2 fruit fly cellular contexts compared by ENCODE assay signal in genomic region chr3L:15967588-15968500, dm6.
A peak's percentile ranks its signal among the peaks of the same experiment; 100 is the strongest.
TF ChIP-seq lines count a peak whose summit lies in the region.

Brr2 (minus strand) TSS chr3L:15967872.
CG10516 (plus strand) TSS chr3L:15968204.

TF ChIP-seq in whole organism, adult, 20 proteins besides CTCF, POLR2A, EP300 and RAD21 (continued from another document):
- TF ChIP-seq CG1620 (GFP tag; optimal IDR thresholded peaks at IDR 0.05; lab: Kevin White, UChicago) = peak; percentile 44

TF ChIP-seq in whole organism, embryonic, 481 proteins besides CTCF, POLR2A, EP300 and RAD21 (continued from another document and continues in another):
- TF ChIP-seq Dbx (GFP tag; IDR thresholded peaks at IDR 0.05; lab: Robert Waterston, UW) (peak; percentile 36; the same call in 1 of the 3 replicates), dan (GFP tag; IDR thresholded peaks at IDR 0.05; lab: Robert Waterston, UW) (no peak), CG1603 (tag; optimal IDR thresholded peaks at IDR 0.05; lab: Kevin White, UChicago) (no peak), CG13287 (GFP tag; IDR thresholded peaks at IDR 0.05; lab: Robert Waterston, UW; ENCODE audit: partially characterized antibody) (peak; percentile 62), twi (tag; optimal IDR thresholded peaks at IDR 0.05; lab: Kevin White, UChicago) (peak; percentile 19), fd3F (GFP tag; optimal IDR thresholded peaks at IDR 0.05; lab: Kevin White, UChicago) (no peak), CG15269 (tag; optimal IDR thresholded peaks at IDR 0.05; lab: Kevin White, UChicago) (no peak), GATAe (GFP tag; conservative IDR thresholded peaks at IDR 0.05; lab: Robert Waterston, UW) (no peak), HLH54F (GFP tag; optimal IDR thresholded peaks at IDR 0.05; lab: Kevin White, UChicago) (peak; percentile 37), D (optimal IDR thresholded peaks at IDR 0.05; lab: Kevin White, UChicago) (no peak), D (GFP tag; optimal IDR thresholded peaks at IDR 0.05; lab: Kevin White, UChicago) (no peak), NC2α (GFP tag; optimal IDR thresholded peaks at IDR 0.05; lab: Kevin White, UChicago) (no peak), Tbp (GFP tag; optimal IDR thresholded peaks at IDR 0.05; lab: Kevin White, UChicago) (no peak), Oaz (GFP tag; IDR thresholded peaks at IDR 0.05; lab: Robert Waterston, UW) (no peak), zen2 (GFP tag; IDR thresholded peaks at IDR 0.05; lab: Robert Waterston, UW; ENCODE audit: partially characterized antibody) (no peak), chinmo (GFP tag; IDR thresholded peaks at IDR 0.05; lab: Robert Waterston, UW; ENCODE audit: partially characterized antibody) (no peak), Atf6 (GFP tag; IDR thresholded peaks at IDR 0.05; lab: Robert Waterston, UW) (no peak), PHDP (tag; optimal IDR thresholded peaks at IDR 0.05; lab: Kevin White, UChicago) (no peak), stwl (tag; optimal IDR thresholded peaks at IDR 0.05; lab: Kevin White, UChicago) (peak; percentile 60), CoRest (tag; optimal IDR thresholded peaks at IDR 0.05; lab: Kevin White, UChicago) (no peak), Gsc (GFP tag; IDR thresholded peaks at IDR 0.05; lab: Robert Waterston, UW) (no peak), D19B (GFP tag; optimal IDR thresholded peaks at IDR 0.05; lab: Kevin White, UChicago) (no peak), Nf-YC (tag; optimal IDR thresholded peaks at IDR 0.05; lab: Kevin White, UChicago) (no peak), h (optimal IDR thresholded peaks at IDR 0.05; lab: Kevin White, UChicago) (no peak), sens (GFP tag; lab: Kevin White, UChicago) (no peak), CG6854 (GFP tag; optimal IDR thresholded peaks at IDR 0.05; lab: Kevin White, UChicago) (no peak), CG13296 (GFP tag; optimal IDR thresholded peaks at IDR 0.05; lab: Kevin White, UChicago) (no peak), CrebB (tag; optimal IDR thresholded peaks at IDR 0.05; lab: Kevin White, UChicago) (no peak), usp (GFP tag; optimal IDR thresholded peaks at IDR 0.05; lab: Kevin White, UChicago) (no peak), CG1792 (GFP tag; optimal IDR thresholded peaks at IDR 0.05; lab: Kevin White, UChicago) (no peak), da (GFP tag; optimal IDR thresholded peaks at IDR 0.05; lab: Kevin White, UChicago) (no peak), CG42726 (GFP tag; IDR thresholded peaks at IDR 0.05; lab: Robert Waterston, UW; ENCODE audit: partially characterized antibody) (no peak), CG7271 (tag; optimal IDR thresholded peaks at IDR 0.05; lab: Kevin White, UChicago) (no peak), ase (GFP tag; IDR thresholded peaks at IDR 0.05; lab: Robert Waterston, UW) (no peak), CG16815 (GFP tag; optimal IDR thresholded peaks at IDR 0.05; lab: Kevin White, UChicago) (no peak), ap (GFP tag; IDR thresholded peaks at IDR 0.05; lab: Robert Waterston, UW) (peak; percentile 5; the same call in 1 of the 2 replicates), CG7357 (GFP tag; IDR thresholded peaks at IDR 0.05; lab: Robert Waterston, UW) (no peak), lilli (GFP tag; optimal IDR thresholded peaks at IDR 0.05; lab: Kevin White, UChicago) (peak; percentile 60), Neu2 (GFP tag; optimal IDR thresholded peaks at IDR 0.05; lab: Kevin White, UChicago; ENCODE audit: borderline replicate concordance) (no peak), Vsx1 (GFP tag; optimal IDR thresholded peaks at IDR 0.05; lab: Kevin White, UChicago) (no peak), Mes4 (GFP tag; optimal IDR thresholded peaks at IDR 0.05; lab: Kevin White, UChicago) (no peak), Dfd (GFP tag; optimal IDR thresholded peaks at IDR 0.05; lab: Kevin White, UChicago) (no peak), chm (GFP tag; IDR thresholded peaks at IDR 0.05; lab: Robert Waterston, UW) (no peak), CG6791 (GFP tag; IDR thresholded peaks at IDR 0.05; lab: Robert Waterston, UW; ENCODE audit: partially characterized antibody) (peak; percentile 12; the same call in 1 of the 3 replicates), CG10209 (GFP tag; optimal IDR thresholded peaks at IDR 0.05; lab: Kevin White, UChicago) (no peak), pan (optimal IDR thresholded peaks at IDR 0.05; lab: Kevin White, UChicago) (no peak), pan (GFP tag; optimal IDR thresholded peaks at IDR 0.05 in 1 of 2, IDR thresholded peaks at IDR 0.05 in 1 of 2) (no peak), CG2678 (tag; optimal IDR thresholded peaks at IDR 0.05; lab: Kevin White, UChicago) (no peak), MTF-1 (GFP tag; optimal IDR thresholded peaks at IDR 0.05; lab: Kevin White, UChicago; ENCODE audit: borderline replicate concordance) (no peak), nau (GFP tag; optimal IDR thresholded peaks at IDR 0.05; lab: Kevin White, UChicago) (no peak), onecut (GFP tag; IDR thresholded peaks at IDR 0.05; lab: Robert Waterston, UW) (peak; percentile 59), cato (GFP tag; optimal IDR thresholded peaks at IDR 0.05; lab: Kevin White, UChicago; ENCODE audit: borderline replicate concordance) (no peak), fd64A (GFP tag; optimal IDR thresholded peaks at IDR 0.05; lab: Kevin White, UChicago) (no peak), slou (GFP tag; optimal IDR thresholded peaks at IDR 0.05; lab: Kevin White, UChicago) (no peak), CG10147 (GFP tag; optimal IDR thresholded peaks at IDR 0.05; lab: Kevin White, UChicago) (no peak), gfzf (GFP tag; optimal IDR thresholded peaks at IDR 0.05; lab: Kevin White, UChicago) (peak; percentile 73), Deaf1 (tag; optimal IDR thresholded peaks at IDR 0.05; lab: Kevin White, UChicago) (no peak), CG34422 (GFP tag; IDR thresholded peaks at IDR 0.05; lab: Robert Waterston, UW) (no peak), CG10431 (GFP tag; optimal IDR thresholded peaks at IDR 0.05; lab: Kevin White, UChicago) (peak; percentile 30), Dip3 (GFP tag; optimal IDR thresholded peaks at IDR 0.05; lab: Kevin White, UChicago) (no peak), Hr39 (optimal IDR thresholded peaks at IDR 0.05; lab: Kevin White, UChicago) (no peak), chn (GFP tag; optimal IDR thresholded peaks at IDR 0.05; lab: Kevin White, UChicago) (peak; percentile 27), CG14860 (GFP tag; IDR thresholded peaks at IDR 0.05; lab: Robert Waterston, UW; ENCODE audit: partially characterized antibody) (no peak), ab (GFP tag; optimal IDR thresholded peaks at IDR 0.05; lab: Kevin White, UChicago) (no peak), CG13894 (tag; optimal IDR thresholded peaks at IDR 0.05; lab: Kevin White, UChicago) (no peak), CG11504 (tag; optimal IDR thresholded peaks at IDR 0.05; lab: Kevin White, UChicago) (no peak), CG3407 (GFP tag; optimal IDR thresholded peaks at IDR 0.05; lab: Kevin White, UChicago) (no peak), CG9437 (GFP tag; optimal IDR thresholded peaks at IDR 0.05; lab: Kevin White, UChicago) (peak; percentile 7), NfI (GFP tag; optimal IDR thresholded peaks at IDR 0.05; lab: Kevin White, UChicago) (no peak), Bgb (GFP tag; IDR thresholded peaks at IDR 0.05; lab: Robert Waterston, UW; ENCODE audit: partially characterized antibody) (0 out of 2 replicates have a peak, but pooled peaks have one; percentile 5), Lhr (GFP tag; optimal IDR thresholded peaks at IDR 0.05; lab: Kevin White, UChicago) (peak; percentile 79), CG12391 (tag; optimal IDR thresholded peaks at IDR 0.05; lab: Kevin White, UChicago) (peak; percentile 58), org-1 (GFP tag; optimal IDR thresholded peaks at IDR 0.05; lab: Kevin White, UChicago) (no peak), kah (GFP tag; optimal IDR thresholded peaks at IDR 0.05; lab: Kevin White, UChicago) (no peak), pzg (GFP tag; optimal IDR thresholded peaks at IDR 0.05; lab: Kevin White, UChicago) (peak; percentile 80), pb (GFP tag; optimal IDR thresholded peaks at IDR 0.05; lab: Kevin White, UChicago) (no peak), Hand (GFP tag; optimal IDR thresholded peaks at IDR 0.05; lab: Kevin White, UChicago) (no peak), sd (tag; optimal IDR thresholded peaks at IDR 0.05; lab: Kevin White, UChicago) (no peak), CG13424 (tag; optimal IDR thresholded peaks at IDR 0.05; lab: Kevin White, UChicago) (peak; percentile 49), CG12942 (GFP tag; optimal IDR thresholded peaks at IDR 0.05; lab: Kevin White, UChicago) (no peak), ewg (GFP tag; optimal IDR thresholded peaks at IDR 0.05; lab: Kevin White, UChicago) (no peak), disco-r (GFP tag; optimal IDR thresholded peaks at IDR 0.05; lab: Kevin White, UChicago) (no peak), Optix (GFP tag; IDR thresholded peaks at IDR 0.05; lab: Robert Waterston, UW) (no peak), jing (GFP tag; optimal IDR thresholded peaks at IDR 0.05; lab: Kevin White, UChicago) (no peak), Jarid2 (GFP tag; optimal IDR thresholded peaks at IDR 0.05; lab: Kevin White, UChicago) (no peak), Chrac-16 (GFP tag; optimal IDR thresholded peaks at IDR 0.05; lab: Kevin White, UChicago) (no peak), dysf (GFP tag; IDR thresholded peaks at IDR 0.05; lab: Robert Waterston, UW) (no peak), ems (GFP tag; optimal IDR thresholded peaks at IDR 0.05; lab: Kevin White, UChicago) (no peak), tll (GFP tag; optimal IDR thresholded peaks at IDR 0.05; lab: Kevin White, UChicago) (peak in 1 of 2 experiments; percentile 10), B-H1 (GFP tag; IDR thresholded peaks at IDR 0.05; lab: Robert Waterston, UW) (no peak), Ravus (GFP tag; IDR thresholded peaks at IDR 0.05; lab: Robert Waterston, UW) (no peak), btn (GFP tag; optimal IDR thresholded peaks at IDR 0.05; lab: Kevin White, UChicago) (no peak), CG6689 (GFP tag; IDR thresholded peaks at IDR 0.05; lab: Robert Waterston, UW) (no peak), en (GFP tag; optimal IDR thresholded peaks at IDR 0.05; lab: Kevin White, UChicago) (no peak), Rfx (GFP tag; IDR thresholded peaks at IDR 0.05; lab: Robert Waterston, UW) (no peak), dmrt99B (tag; optimal IDR thresholded peaks at IDR 0.05; lab: Kevin White, UChicago) (no peak), trh (GFP tag; optimal IDR thresholded peaks at IDR 0.05; lab: Kevin White, UChicago) (no peak), CG14050 (GFP tag; IDR thresholded peaks at IDR 0.05; lab: Robert Waterston, UW) (no peak), Dad (GFP tag; optimal IDR thresholded peaks at IDR 0.05; lab: Kevin White, UChicago) (no peak), CG7963 (GFP tag; IDR thresholded peaks at IDR 0.05; lab: Robert Waterston, UW; ENCODE audit: partially characterized antibody) (0 out of 3 replicates have a peak, but pooled peaks have one; percentile 45), oc (tag; optimal IDR thresholded peaks at IDR 0.05; lab: Kevin White, UChicago) (no peak), CG8388 (GFP tag; optimal IDR thresholded peaks at IDR 0.05; lab: Kevin White, UChicago) (no peak), Opbp (GFP tag; IDR thresholded peaks at IDR 0.05; lab: Robert Waterston, UW; ENCODE audit: partially characterized antibody) (no peak), CG10274 (GFP tag; optimal IDR thresholded peaks at IDR 0.05; lab: Kevin White, UChicago) (no peak), CG9215 (GFP tag; IDR thresholded peaks at IDR 0.05; lab: Robert Waterston, UW) (no peak), toy (GFP tag; IDR thresholded peaks at IDR 0.05; lab: Robert Waterston, UW) (no peak), Side (GFP tag; optimal IDR thresholded peaks at IDR 0.05; lab: Kevin White, UChicago) (no peak), zfh1 (GFP tag; IDR thresholded peaks at IDR 0.05; lab: Robert Waterston, UW) (no peak), wor (GFP tag; IDR thresholded peaks at IDR 0.05; lab: Robert Waterston, UW) (no peak), gt (GFP tag; IDR thresholded peaks at IDR 0.05; lab: Robert Waterston, UW) (no peak), CG7372 (GFP tag; IDR thresholded peaks at IDR 0.05; lab: Robert Waterston, UW) (no peak), CG7987 (GFP tag; optimal IDR thresholded peaks at IDR 0.05; lab: Kevin White, UChicago) (no peak), ci (GFP tag; IDR thresholded peaks at IDR 0.05; lab: Robert Waterston, UW) (no peak), CG9817 (tag; optimal IDR thresholded peaks at IDR 0.05; lab: Kevin White, UChicago) (peak; percentile 31), CG6654 (GFP tag; optimal IDR thresholded peaks at IDR 0.05; lab: Kevin White, UChicago) (no peak), gcm (GFP tag; optimal IDR thresholded peaks at IDR 0.05; lab: Kevin White, UChicago) (no peak), row (GFP tag; IDR thresholded peaks at IDR 0.05; lab: Robert Waterston, UW) (peak; percentile 46; the same call in 2 of the 3 replicates), fd96Cb (tag; optimal IDR thresholded peaks at IDR 0.05; lab: Kevin White, UChicago) (no peak), CG34376 (GFP tag; optimal IDR thresholded peaks at IDR 0.05; lab: Kevin White, UChicago) (no peak), grn (GFP tag; optimal IDR thresholded peaks at IDR 0.05; lab: Kevin White, UChicago) (no peak), CG5180 (GFP tag; optimal IDR thresholded peaks at IDR 0.05; lab: Kevin White, UChicago) (no peak), phol (tag; optimal IDR thresholded peaks at IDR 0.05; lab: Kevin White, UChicago) (peak; percentile 78), danr (GFP tag; IDR thresholded peaks at IDR 0.05; lab: Robert Waterston, UW) (no peak), maf-S (GFP tag; optimal IDR thresholded peaks at IDR 0.05; lab: Kevin White, UChicago) (peak; percentile 7), CG2712 (tag; optimal IDR thresholded peaks at IDR 0.05; lab: Kevin White, UChicago) (no peak), sens-2 (GFP tag; IDR thresholded peaks at IDR 0.05; lab: Robert Waterston, UW) (no peak), CG9876 (GFP tag; optimal IDR thresholded peaks at IDR 0.05; lab: Kevin White, UChicago) (no peak), E2f1 (GFP tag; IDR thresholded peaks at IDR 0.05; lab: Robert Waterston, UW) (no peak), CG12769 (tag; optimal IDR thresholded peaks at IDR 0.05; lab: Kevin White, UChicago) (no peak), Poxn (GFP tag; IDR thresholded peaks at IDR 0.05; lab: Robert Waterston, UW) (no peak), cg (GFP tag; optimal IDR thresholded peaks at IDR 0.05; lab: Kevin White, UChicago) (no peak), Bdp1 (GFP tag; optimal IDR thresholded peaks at IDR 0.05; lab: Kevin White, UChicago) (no peak), gcm2 (GFP tag; optimal IDR thresholded peaks at IDR 0.05; lab: Kevin White, UChicago) (no peak), ERR (GFP tag; optimal IDR thresholded peaks at IDR 0.05; lab: Kevin White, UChicago) (no peak), sob (GFP tag; IDR thresholded peaks at IDR 0.05; lab: Robert Waterston, UW) (no peak), CG17912 (GFP tag; optimal IDR thresholded peaks at IDR 0.05; lab: Kevin White, UChicago) (no peak)
